ENCODE assay signal across 1 fruit fly cellular context in genomic region chr3R:28326150-28326965, dm6.
TF ChIP-seq lines count a peak whose summit lies in the region.

No protein-coding gene starts in this region.

TF ChIP-seq in whole organism, embryonic, 481 proteins besides CTCF, POLR2A, EP300 and RAD21 (continued from another document and continues in another):
- TF ChIP-seq CG8359 (GFP tag; optimal IDR thresholded peaks at IDR 0.05; lab: Kevin White, UChicago; ENCODE audit: borderline replicate concordance) (peak; percentile 94), CG15601 (tag; optimal IDR thresholded peaks at IDR 0.05; lab: Kevin White, UChicago) (peak; percentile 98), fru (optimal IDR thresholded peaks at IDR 0.05; lab: Kevin White, UChicago) (no peak), ara (GFP tag; IDR thresholded peaks at IDR 0.05; lab: Robert Waterston, UW) (no peak), nerfin-2 (GFP tag; IDR thresholded peaks at IDR 0.05; lab: Robert Waterston, UW; ENCODE audit: partially characterized antibody) (no peak), z (GFP tag; IDR thresholded peaks at IDR 0.05; lab: Robert Waterston, UW) (no peak), fd64A (GFP tag; optimal IDR thresholded peaks at IDR 0.05; lab: Kevin White, UChicago) (peak; percentile 95), pum (GFP tag; optimal IDR thresholded peaks at IDR 0.05; lab: Kevin White, UChicago) (peak; percentile 100), CG2120 (GFP tag; optimal IDR thresholded peaks at IDR 0.05; lab: Kevin White, UChicago) (peak; percentile 100), Fer1 (GFP tag; optimal IDR thresholded peaks at IDR 0.05; lab: Kevin White, UChicago) (peak; percentile 100), ewg (GFP tag; optimal IDR thresholded peaks at IDR 0.05; lab: Kevin White, UChicago) (peak; percentile 99), CG14860 (GFP tag; IDR thresholded peaks at IDR 0.05; lab: Robert Waterston, UW; ENCODE audit: partially characterized antibody) (no peak), ranshi (GFP tag; IDR thresholded peaks at IDR 0.05; lab: Robert Waterston, UW) (no peak), CG17359 (tag; optimal IDR thresholded peaks at IDR 0.05; lab: Kevin White, UChicago) (peak; percentile 100), pb (GFP tag; optimal IDR thresholded peaks at IDR 0.05; lab: Kevin White, UChicago) (peak; percentile 99), ro (GFP tag; IDR thresholded peaks at IDR 0.05; lab: Robert Waterston, UW) (no peak), al (GFP tag; IDR thresholded peaks at IDR 0.05; lab: Robert Waterston, UW) (no peak), NC2α (GFP tag; optimal IDR thresholded peaks at IDR 0.05; lab: Kevin White, UChicago) (peak; percentile 99), Dip3 (GFP tag; optimal IDR thresholded peaks at IDR 0.05; lab: Kevin White, UChicago) (peak; percentile 99), dmrt99B (tag; optimal IDR thresholded peaks at IDR 0.05; lab: Kevin White, UChicago) (peak; percentile 99), Hand (GFP tag; optimal IDR thresholded peaks at IDR 0.05; lab: Kevin White, UChicago) (peak; percentile 100), Med (GFP tag; lab: Kevin White, UChicago) (peak; percentile 100), Sry-β (GFP tag; optimal IDR thresholded peaks at IDR 0.05; lab: Kevin White, UChicago) (peak; percentile 74), p53 (GFP tag; optimal IDR thresholded peaks at IDR 0.05; lab: Kevin White, UChicago) (peak; percentile 99), CG4820 (GFP tag; optimal IDR thresholded peaks at IDR 0.05; lab: Kevin White, UChicago) (peak; percentile 98), peb (GFP tag; IDR thresholded peaks at IDR 0.05; lab: Robert Waterston, UW) (no peak), CG3065 (GFP tag; optimal IDR thresholded peaks at IDR 0.05; lab: Kevin White, UChicago) (peak; percentile 99), Mrtf (GFP tag; IDR thresholded peaks at IDR 0.05; lab: Robert Waterston, UW) (no peak), CG7556 (GFP tag; optimal IDR thresholded peaks at IDR 0.05; lab: Kevin White, UChicago) (peak; percentile 100), Sry-δ (GFP tag; optimal IDR thresholded peaks at IDR 0.05; lab: Kevin White, UChicago) (peak; percentile 84), CG6175 (GFP tag; IDR thresholded peaks at IDR 0.05; lab: Robert Waterston, UW) (no peak), cato (GFP tag; optimal IDR thresholded peaks at IDR 0.05; lab: Kevin White, UChicago; ENCODE audit: borderline replicate concordance) (peak; percentile 99), zfh1 (GFP tag; IDR thresholded peaks at IDR 0.05; lab: Robert Waterston, UW) (no peak), dmrt11E (tag; optimal IDR thresholded peaks at IDR 0.05; lab: Kevin White, UChicago) (peak; percentile 99), CG13894 (tag; optimal IDR thresholded peaks at IDR 0.05; lab: Kevin White, UChicago) (peak; percentile 99), unc-4 (GFP tag; IDR thresholded peaks at IDR 0.05; lab: Robert Waterston, UW; ENCODE audit: partially characterized antibody) (no peak), C15 (GFP tag; IDR thresholded peaks at IDR 0.05; lab: Robert Waterston, UW) (no peak), scrt (GFP tag; optimal IDR thresholded peaks at IDR 0.05; lab: Kevin White, UChicago) (peak; percentile 99), CG15479 (GFP tag; optimal IDR thresholded peaks at IDR 0.05; lab: Kevin White, UChicago) (peak; percentile 90), CG30431 (GFP tag; optimal IDR thresholded peaks at IDR 0.05; lab: Kevin White, UChicago) (peak; percentile 99), Dek (tag; optimal IDR thresholded peaks at IDR 0.05; lab: Kevin White, UChicago) (peak; percentile 99), YL-1 (GFP tag; optimal IDR thresholded peaks at IDR 0.05; lab: Kevin White, UChicago) (peak; percentile 99), twi (tag; optimal IDR thresholded peaks at IDR 0.05; lab: Kevin White, UChicago) (peak; percentile 96), hbn (GFP tag; IDR thresholded peaks at IDR 0.05; lab: Robert Waterston, UW; ENCODE audit: partially characterized antibody) (no peak), H2.0 (GFP tag; IDR thresholded peaks at IDR 0.05; lab: Robert Waterston, UW) (no peak), tup (GFP tag; optimal IDR thresholded peaks at IDR 0.05; lab: Kevin White, UChicago) (peak; percentile 99), CG10654 (GFP tag; optimal IDR thresholded peaks at IDR 0.05; lab: Kevin White, UChicago) (peak; percentile 99), vnd (GFP tag; IDR thresholded peaks at IDR 0.05; lab: Robert Waterston, UW; ENCODE audit: partially characterized antibody) (no peak), ftz-f1 (GFP tag; optimal IDR thresholded peaks at IDR 0.05; lab: Kevin White, UChicago) (peak; percentile 96), Elba2 (GFP tag; optimal IDR thresholded peaks at IDR 0.05; lab: Kevin White, UChicago) (peak; percentile 97), Sin3A (optimal IDR thresholded peaks at IDR 0.05; lab: Kevin White, UChicago) (peak; percentile 40), sens (GFP tag; lab: Kevin White, UChicago) (peak; percentile 100), psq (GFP tag; optimal IDR thresholded peaks at IDR 0.05; lab: Kevin White, UChicago) (peak; percentile 98), bowl (GFP tag; IDR thresholded peaks at IDR 0.05; lab: Robert Waterston, UW) (no peak), prd (optimal IDR thresholded peaks at IDR 0.05; lab: Kevin White, UChicago) (no peak), prd (GFP tag; IDR thresholded peaks at IDR 0.05; lab: Robert Waterston, UW) (no peak), mirr (GFP tag; optimal IDR thresholded peaks at IDR 0.05; lab: Kevin White, UChicago) (peak; percentile 96), CG8765 (GFP tag; IDR thresholded peaks at IDR 0.05; lab: Robert Waterston, UW) (no peak), exex (tag; optimal IDR thresholded peaks at IDR 0.05; lab: Kevin White, UChicago) (peak; percentile 95), CG11456 (GFP tag; IDR thresholded peaks at IDR 0.05; lab: Robert Waterston, UW) (no peak), nmo (GFP tag; optimal IDR thresholded peaks at IDR 0.05; lab: Kevin White, UChicago) (peak; percentile 99), CG31441 (GFP tag; IDR thresholded peaks at IDR 0.05; lab: Robert Waterston, UW) (no peak), pzg (GFP tag; optimal IDR thresholded peaks at IDR 0.05; lab: Kevin White, UChicago) (peak; percentile 44), CG32532 (GFP tag; IDR thresholded peaks at IDR 0.05; lab: Robert Waterston, UW) (no peak), HmgD (GFP tag; optimal IDR thresholded peaks at IDR 0.05; lab: Kevin White, UChicago) (peak; percentile 100), CG32772 (GFP tag; IDR thresholded peaks at IDR 0.05; lab: Robert Waterston, UW) (no peak), jigr1 (GFP tag; IDR thresholded peaks at IDR 0.05; lab: Robert Waterston, UW) (no peak), cas (GFP tag; IDR thresholded peaks at IDR 0.05; lab: Robert Waterston, UW) (no peak), Dad (GFP tag; optimal IDR thresholded peaks at IDR 0.05; lab: Kevin White, UChicago) (peak; percentile 100), dpn (GFP tag; optimal IDR thresholded peaks at IDR 0.05; lab: Kevin White, UChicago) (peak; percentile 100), CG4707 (GFP tag; optimal IDR thresholded peaks at IDR 0.05; lab: Kevin White, UChicago) (peak; percentile 98), ems (GFP tag; optimal IDR thresholded peaks at IDR 0.05; lab: Kevin White, UChicago) (peak; percentile 100), Meics (GFP tag; optimal IDR thresholded peaks at IDR 0.05; lab: Kevin White, UChicago) (peak; percentile 99), CG12299 (tag; optimal IDR thresholded peaks at IDR 0.05; lab: Kevin White, UChicago) (peak; percentile 99), CG13424 (tag; optimal IDR thresholded peaks at IDR 0.05; lab: Kevin White, UChicago) (peak; percentile 99), CG10209 (GFP tag; optimal IDR thresholded peaks at IDR 0.05; lab: Kevin White, UChicago) (peak; percentile 100), insv (GFP tag; optimal IDR thresholded peaks at IDR 0.05; lab: Kevin White, UChicago) (peak; percentile 84 to 85), sqz (GFP tag; optimal IDR thresholded peaks at IDR 0.05; lab: Kevin White, UChicago) (peak; percentile 100), CG31365 (tag; optimal IDR thresholded peaks at IDR 0.05; lab: Kevin White, UChicago) (peak; percentile 93), Ssrp (tag; optimal IDR thresholded peaks at IDR 0.05; lab: Kevin White, UChicago) (peak; percentile 99), MTF-1 (GFP tag; optimal IDR thresholded peaks at IDR 0.05; lab: Kevin White, UChicago; ENCODE audit: borderline replicate concordance) (peak; percentile 98), row (GFP tag; IDR thresholded peaks at IDR 0.05; lab: Robert Waterston, UW) (no peak), dati (GFP tag; IDR thresholded peaks at IDR 0.05; lab: Robert Waterston, UW) (no peak), gt (GFP tag; IDR thresholded peaks at IDR 0.05; lab: Robert Waterston, UW) (no peak), CG11695 (GFP tag; IDR thresholded peaks at IDR 0.05; lab: Robert Waterston, UW) (no peak), gfzf (GFP tag; optimal IDR thresholded peaks at IDR 0.05; lab: Kevin White, UChicago) (peak; percentile 46), TFAM (GFP tag; optimal IDR thresholded peaks at IDR 0.05; lab: Kevin White, UChicago) (peak; percentile 95), slou (GFP tag; optimal IDR thresholded peaks at IDR 0.05; lab: Kevin White, UChicago) (peak; percentile 98), CG8281 (tag; optimal IDR thresholded peaks at IDR 0.05; lab: Kevin White, UChicago) (peak; percentile 94), Hr51 (GFP tag; optimal IDR thresholded peaks at IDR 0.05; lab: Kevin White, UChicago) (peak; percentile 99 to 100), usp (GFP tag; optimal IDR thresholded peaks at IDR 0.05; lab: Kevin White, UChicago) (no peak), CG3281 (GFP tag; optimal IDR thresholded peaks at IDR 0.05; lab: Kevin White, UChicago) (peak; percentile 99), CG10431 (GFP tag; optimal IDR thresholded peaks at IDR 0.05; lab: Kevin White, UChicago) (peak; percentile 93), cg (GFP tag; optimal IDR thresholded peaks at IDR 0.05; lab: Kevin White, UChicago) (peak; percentile 51), CG16815 (GFP tag; optimal IDR thresholded peaks at IDR 0.05; lab: Kevin White, UChicago) (peak; percentile 99), trem (tag; optimal IDR thresholded peaks at IDR 0.05; lab: Kevin White, UChicago) (peak; percentile 96), CG12659 (GFP tag; optimal IDR thresholded peaks at IDR 0.05; lab: Kevin White, UChicago) (peak; percentile 100), CG10543 (GFP tag; optimal IDR thresholded peaks at IDR 0.05; lab: Kevin White, UChicago) (peak; percentile 100), gcm (GFP tag; optimal IDR thresholded peaks at IDR 0.05; lab: Kevin White, UChicago) (peak; percentile 99), CG8290 (GFP tag; optimal IDR thresholded peaks at IDR 0.05; lab: Kevin White, UChicago) (peak; percentile 99), CG8290 (tag; optimal IDR thresholded peaks at IDR 0.05; lab: Kevin White, UChicago) (peak; percentile 94 to 99), bbx (GFP tag; IDR thresholded peaks at IDR 0.05; lab: Robert Waterston, UW; ENCODE audit: partially characterized antibody) (no peak), Dll (GFP tag; IDR thresholded peaks at IDR 0.05; lab: Robert Waterston, UW; ENCODE audit: partially characterized antibody) (no peak), Atf3 (GFP tag; optimal IDR thresholded peaks at IDR 0.05; lab: Kevin White, UChicago) (peak; percentile 99), CG18619 (GFP tag; optimal IDR thresholded peaks at IDR 0.05; lab: Kevin White, UChicago) (peak; percentile 99), gsb (GFP tag; IDR thresholded peaks at IDR 0.05; lab: Robert Waterston, UW) (no peak), nom (GFP tag; optimal IDR thresholded peaks at IDR 0.05; lab: Kevin White, UChicago) (peak; percentile 100), danr (GFP tag; IDR thresholded peaks at IDR 0.05; lab: Robert Waterston, UW) (no peak), ash1 (GFP tag; optimal IDR thresholded peaks at IDR 0.05; lab: Kevin White, UChicago) (peak; percentile 98), fu2 (GFP tag; optimal IDR thresholded peaks at IDR 0.05; lab: Kevin White, UChicago) (peak; percentile 99), CG7928 (GFP tag; optimal IDR thresholded peaks at IDR 0.05; lab: Kevin White, UChicago) (peak; percentile 86), CG17802 (tag; optimal IDR thresholded peaks at IDR 0.05; lab: Kevin White, UChicago) (peak; percentile 92), Deaf1 (tag; optimal IDR thresholded peaks at IDR 0.05; lab: Kevin White, UChicago) (peak; percentile 92), Oli (tag; optimal IDR thresholded peaks at IDR 0.05; lab: Kevin White, UChicago) (peak; percentile 99), gem (tag; optimal IDR thresholded peaks at IDR 0.05; lab: Kevin White, UChicago) (peak; percentile 99), zen (tag; optimal IDR thresholded peaks at IDR 0.05; lab: Kevin White, UChicago) (peak; percentile 99), ab (GFP tag; optimal IDR thresholded peaks at IDR 0.05; lab: Kevin White, UChicago) (peak; percentile 98), H15 (GFP tag; IDR thresholded peaks at IDR 0.05; lab: Robert Waterston, UW) (no peak), CG1024 (GFP tag; IDR thresholded peaks at IDR 0.05; lab: Robert Waterston, UW) (no peak), fd3F (GFP tag; optimal IDR thresholded peaks at IDR 0.05; lab: Kevin White, UChicago) (peak; percentile 99), ci (GFP tag; IDR thresholded peaks at IDR 0.05; lab: Robert Waterston, UW) (no peak), Abd-B (GFP tag; optimal IDR thresholded peaks at IDR 0.05; lab: Kevin White, UChicago) (peak; percentile 99), D19A (tag; optimal IDR thresholded peaks at IDR 0.05; lab: Kevin White, UChicago) (peak; percentile 97), CG10274 (GFP tag; optimal IDR thresholded peaks at IDR 0.05; lab: Kevin White, UChicago) (peak; percentile 96), Hr78 (GFP tag; optimal IDR thresholded peaks at IDR 0.05; lab: Kevin White, UChicago) (peak in 1 of 2 experiments; percentile 96), caup (GFP tag; optimal IDR thresholded peaks at IDR 0.05; lab: Kevin White, UChicago; ENCODE audit: severe bottlenecking) (peak; percentile 99), sd (tag; optimal IDR thresholded peaks at IDR 0.05; lab: Kevin White, UChicago) (peak; percentile 96), Drgx (GFP tag; IDR thresholded peaks at IDR 0.05; lab: Robert Waterston, UW) (no peak), CG7786 (GFP tag; optimal IDR thresholded peaks at IDR 0.05; lab: Kevin White, UChicago) (peak; percentile 100), fd96Cb (tag; optimal IDR thresholded peaks at IDR 0.05; lab: Kevin White, UChicago) (peak; percentile 99), tio (GFP tag; optimal IDR thresholded peaks at IDR 0.05; lab: Kevin White, UChicago) (peak; percentile 100), emc (GFP tag; optimal IDR thresholded peaks at IDR 0.05; lab: Kevin White, UChicago) (peak; percentile 99), CG6854 (GFP tag; optimal IDR thresholded peaks at IDR 0.05; lab: Kevin White, UChicago) (peak; percentile 99), mam (GFP tag; optimal IDR thresholded peaks at IDR 0.05; lab: Kevin White, UChicago) (peak; percentile 100)
